Worm (Caenorhabditis elegans) whole organism, late embryonic: ENCODE measurements around the gene sec-3.

Experiments
- ama-1 ChIP-seq: fragments of 150-350 bp; optimal IDR thresholded peaks from 2 replicates; lab custom pipeline; 2014
- elt-2 ChIP-seq: sonication (generic microtip); optimal IDR thresholded peaks from 2 replicates; lab custom pipeline; 2016; ENCODE audit warnings: missing genetic modification reagents, missing genetic modification characterization, missing compliant biosample characterization
- unc-55 ChIP-seq: sonication (generic microtip); optimal IDR thresholded peaks from 2 replicates; lab custom pipeline; 2017; ENCODE audit warnings: missing biosample characterization, missing genetic modification reagents, missing genetic modification characterization
- unc-86 ChIP-seq: sonication (generic microtip); optimal IDR thresholded peaks from 2 replicates; lab custom pipeline; 2016; ENCODE audit warnings: missing genetic modification characterization, missing compliant biosample characterization

DNA sequence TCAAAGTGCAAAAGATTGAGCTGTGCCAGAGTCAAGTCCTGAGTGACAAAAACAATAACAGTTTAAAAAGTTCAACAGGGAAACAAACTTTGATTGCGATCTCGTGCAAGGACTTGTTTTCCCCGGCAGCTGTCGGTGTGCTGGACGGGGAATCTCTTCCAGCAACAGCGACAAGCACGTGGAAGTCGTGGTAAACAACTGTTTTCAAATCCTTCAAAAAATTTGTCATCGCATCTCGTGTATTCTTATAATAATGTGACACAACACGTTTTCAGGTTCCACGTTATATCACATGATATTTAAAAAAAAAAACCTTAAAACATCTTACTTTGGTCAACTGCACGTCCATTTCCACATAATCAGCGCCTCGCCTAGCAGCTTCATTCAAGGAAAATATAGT, 9.0 kb upstream of the sec-3 start:
- TF ChIP-seq unc-55 (GFP tag; lab: Kevin White, UChicago): no peak
- TF ChIP-seq unc-86 (tag; lab: Kevin White, UChicago): no peak
- no peak for TF ChIP-seq elt-2 (tag; lab: Kevin White, UChicago)
- no peak for TF ChIP-seq ama-1 (lab: Kevin White, UChicago)
